Worm (Caenorhabditis elegans) whole organism, L3 larva: ENCODE data around the gene mnk-1.

Experiments used
- ZK546.5 ChIP-seq: sonication (generic microtip); optimal IDR thresholded peaks from 2 replicates; lab custom pipeline; 2017; ENCODE audit warnings: missing biosample characterization, missing genetic modification characterization
- ama-1 ChIP-seq: fragments of 150-350 bp; optimal IDR thresholded peaks from 2 replicates; lab custom pipeline; 2018
- elt-1 ChIP-seq: fragments of 150-350 bp; optimal IDR thresholded peaks from 2 replicates; lab custom pipeline; 2014; ENCODE audit warnings: missing biosample characterization, missing genetic modification characterization
- elt-2 ChIP-seq: sonication (generic microtip); optimal IDR thresholded peaks from 2 replicates; lab custom pipeline; 2016; ENCODE audit warnings: missing genetic modification reagents, mild to moderate bottlenecking, missing genetic modification characterization, missing compliant biosample characterization
- elt-3 ChIP-seq, 3 experiments: fragments of 150-350 bp in 1 of 3; sonication (generic microtip) in 2 of 3; optimal IDR thresholded peaks; 2 replicates in 2 of 3; 4 replicates in 1 of 3; lab custom pipeline; 2014 to 2017; ENCODE audit warnings: missing biosample characterization in 3 of 3, missing genetic modification characterization in 3 of 3
- fkh-10 ChIP-seq: sonication (generic microtip); optimal IDR thresholded peaks from 2 replicates; lab custom pipeline; 2017; ENCODE audit warnings: missing biosample characterization, missing genetic modification reagents, missing genetic modification characterization
- jun-1 ChIP-seq: fragments of 150-350 bp; optimal IDR thresholded peaks from 2 replicates; lab custom pipeline; 2014; ENCODE audit warnings: missing biosample characterization, missing genetic modification reagents, missing genetic modification characterization
- nhr-11 ChIP-seq: fragments of 150-350 bp; optimal IDR thresholded peaks from 2 replicates; lab custom pipeline; 2014; ENCODE audit warnings: missing biosample characterization, missing genetic modification characterization
- nhr-12 ChIP-seq: fragments of 150-350 bp; optimal IDR thresholded peaks from 2 replicates; lab custom pipeline; 2014; ENCODE audit warnings: missing biosample characterization, missing genetic modification characterization
- nhr-77 ChIP-seq: fragments of 150-350 bp; optimal IDR thresholded peaks from 2 replicates; lab custom pipeline; 2014; ENCODE audit warnings: missing biosample characterization, missing genetic modification characterization
- snpc-4 ChIP-seq: fragments of 150-350 bp; optimal IDR thresholded peaks from 2 replicates; lab custom pipeline; 2014; ENCODE audit warnings: missing biosample characterization, missing genetic modification characterization

DNA sequence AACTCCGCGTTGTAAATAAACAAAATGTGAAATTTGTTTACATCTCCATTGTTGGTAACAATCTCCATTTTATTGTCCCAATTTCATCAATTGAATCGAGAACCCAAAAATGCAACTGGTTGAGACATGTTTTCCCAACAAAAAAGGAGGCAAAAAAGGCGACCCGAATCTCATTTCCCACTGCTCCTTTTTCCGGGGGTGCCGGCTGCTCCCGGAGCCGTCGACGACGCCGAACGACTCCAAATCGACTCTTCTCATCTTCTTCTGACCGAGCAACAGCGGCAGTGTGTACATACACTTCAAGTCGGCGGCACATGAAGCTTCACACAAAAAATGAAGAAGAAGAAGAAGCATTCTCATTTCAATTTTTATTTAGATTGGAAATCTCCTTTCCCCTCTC lies 11.6 kb upstream of the mnk-1 start:
- no peak for TF ChIP-seq nhr-11 (tag; lab: Kevin White, UChicago)
- TF ChIP-seq fkh-10 (GFP tag; lab: Kevin White, UChicago), result peak; percentile 9
- TF ChIP-seq nhr-12 (tag; lab: Kevin White, UChicago), result no peak
- TF ChIP-seq snpc-4 (tag; lab: Kevin White, UChicago), result no peak
- no peak for TF ChIP-seq jun-1 (tag; lab: Kevin White, UChicago)
- TF ChIP-seq ama-1, result no peak
- no peak for TF ChIP-seq elt-2
- TF ChIP-seq elt-3 (tag; optimal IDR thresholded peaks at IDR 0.05; lab: Kevin White, UChicago), result no peak
- no peak for TF ChIP-seq elt-1 (tag; lab: Kevin White, UChicago)
- no peak for TF ChIP-seq ZK546.5 (tag; lab: Kevin White, UChicago)
- no peak for TF ChIP-seq nhr-77 (tag; lab: Kevin White, UChicago)
